Worm (Caenorhabditis elegans): ENCODE data around the gene ugt-50.

The ugt-50 gene

DNA sequence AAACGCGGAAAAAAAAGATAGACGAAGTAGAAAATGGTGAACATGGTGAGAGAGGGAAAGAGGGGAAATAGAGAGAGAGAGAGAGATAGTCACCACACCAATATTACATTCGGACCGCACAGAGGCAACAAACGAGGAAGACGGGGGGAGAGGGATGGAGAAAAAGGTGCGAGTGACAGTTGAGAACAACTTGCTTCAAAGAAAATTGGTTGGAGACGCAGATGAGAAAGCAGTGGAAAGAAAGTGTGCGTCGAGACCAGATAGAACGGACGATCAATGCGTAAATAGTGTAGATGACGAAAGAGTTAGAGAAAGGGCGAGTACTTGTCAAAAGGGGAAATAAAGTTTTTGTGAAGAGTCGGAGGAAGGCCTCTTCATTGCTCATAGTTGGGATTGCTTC is 21.0 kb upstream of the ugt-50 start (continued):
- TF ChIP-seq ceh-100 (GFP tag; IDR thresholded peaks at IDR 0.05) (0 out of 2 replicates have a peak, but pooled peaks have one; percentile 17), attf-6 (GFP tag; IDR thresholded peaks at IDR 0.05) (no peak), ceh-27 (GFP tag; optimal IDR thresholded peaks at IDR 0.05) (peak; percentile 71), ZK185.1 (tag; optimal IDR thresholded peaks at IDR 0.05; ENCODE audit: poor library complexity, severe bottlenecking) (peak; percentile 20), lin-40 (tag; optimal IDR thresholded peaks at IDR 0.05) (peak; percentile 85), ekl-4 (GFP tag; IDR thresholded peaks at IDR 0.05) (peak; percentile 47; the same call in 1 of the 2 replicates), Y56A3A.18 (GFP tag; IDR thresholded peaks at IDR 0.05) (0 out of 2 replicates have a peak, but pooled peaks have one; percentile 36), F23B12.7 (tag; optimal IDR thresholded peaks at IDR 0.05; ENCODE audit: insufficient read depth) (no peak), chd-7 (tag; optimal IDR thresholded peaks at IDR 0.05) (peak; percentile 25), mxl-1 (tag; optimal IDR thresholded peaks at IDR 0.05) (no peak), rcor-1 (GFP tag; IDR thresholded peaks at IDR 0.05) (peak; percentile 39; the same call in 1 of the 2 replicates), cebp-1 (GFP tag; IDR thresholded peaks at IDR 0.05) (peak; percentile 40; the same call in 1 of the 2 replicates), cebp-1 (tag; optimal IDR thresholded peaks at IDR 0.05) (peak; percentile 87), mcd-1 (GFP tag; IDR thresholded peaks at IDR 0.05) (peak; percentile 56), snpc-4 (GFP tag; optimal IDR thresholded peaks at IDR 0.05) (no peak), snpc-4 (tag; optimal IDR thresholded peaks at IDR 0.05) (peak in 3 of 4 experiments; percentile 18 to 46 (median 38)), ztf-26 (tag; optimal IDR thresholded peaks at IDR 0.05) (peak; percentile 7), somi-1 (GFP tag; optimal IDR thresholded peaks at IDR 0.05) (peak; percentile 65), madf-10 (tag; optimal IDR thresholded peaks at IDR 0.05) (peak; percentile 28), repo-1 (tag; optimal IDR thresholded peaks at IDR 0.05) (peak; percentile 26), B0336.3 (GFP tag; IDR thresholded peaks at IDR 0.05) (peak; percentile 69; the same call in 1 of the 2 replicates)

DNA sequence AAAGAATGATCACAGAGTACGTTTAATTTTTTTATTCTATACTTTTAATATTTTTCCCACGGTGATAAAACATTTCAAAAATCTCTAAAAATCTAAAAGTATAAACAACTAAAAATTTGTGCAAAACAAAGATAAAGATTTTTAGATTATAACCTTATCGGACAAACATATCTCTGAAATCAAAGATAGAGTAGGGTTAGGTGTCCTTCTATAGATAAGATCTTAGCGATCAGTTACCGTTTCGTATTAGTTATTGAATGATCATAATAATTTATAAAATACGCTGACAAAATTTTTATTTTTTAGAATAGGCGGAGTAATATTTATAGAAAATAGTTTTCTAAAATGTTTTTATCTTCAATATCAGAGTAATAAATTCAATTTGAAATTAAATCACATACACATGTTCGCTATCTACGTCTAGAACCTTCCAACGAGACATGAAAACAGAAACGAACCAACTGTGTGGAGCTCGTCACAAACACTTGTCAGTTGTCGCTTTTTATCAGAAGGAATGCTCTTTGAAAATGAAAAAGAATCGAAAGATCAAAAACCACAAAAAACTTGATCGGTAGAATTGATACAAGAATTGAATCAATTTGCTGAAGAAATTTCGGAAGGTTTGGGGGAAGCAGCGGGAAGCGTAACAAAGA is 19.6 kb upstream of the ugt-50 start:
- no peak for TF ChIP-seq F22D6.2 (tag; optimal IDR thresholded peaks at IDR 0.05)
- 0 out of 2 replicates have a peak, but pooled peaks have one; percentile 28 for TF ChIP-seq hsf-1 (GFP tag; IDR thresholded peaks at IDR 0.05)
- no peak for TF ChIP-seq F37B4.10 (GFP tag; IDR thresholded peaks at IDR 0.05)
- no peak for TF ChIP-seq nfya-2 (GFP tag; IDR thresholded peaks at IDR 0.05)
- no peak for TF ChIP-seq F52B5.7 (tag; optimal IDR thresholded peaks at IDR 0.05)
- TF ChIP-seq nhr-80 (tag; optimal IDR thresholded peaks at IDR 0.05): peak; percentile 22
- peak in 1 of 2 experiments; percentile 5 for TF ChIP-seq let-607 (tag; optimal IDR thresholded peaks at IDR 0.05)
- TF ChIP-seq ztf-22 (GFP tag; optimal IDR thresholded peaks at IDR 0.05): no peak
- TF ChIP-seq lsy-27 (tag; optimal IDR thresholded peaks at IDR 0.05; ENCODE audit: borderline replicate concordance, insufficient read depth): no peak
- TF ChIP-seq egl-18 (GFP tag; IDR thresholded peaks at IDR 0.05): no peak

- no peak for TF ChIP-seq madf-3 (GFP tag; IDR thresholded peaks at IDR 0.05)
- TF ChIP-seq B0019.2 (GFP tag; conservative IDR thresholded peaks at IDR 0.05): no peak
- no peak for TF ChIP-seq Y56A3A.18 (GFP tag; IDR thresholded peaks at IDR 0.05)
- no peak for TF ChIP-seq akir-1 (GFP tag; optimal IDR thresholded peaks at IDR 0.05)
- TF ChIP-seq bed-2 (GFP tag; IDR thresholded peaks at IDR 0.05): no peak
- TF ChIP-seq mes-4 (tag; optimal IDR thresholded peaks at IDR 0.05): no peak
- TF ChIP-seq mxl-1 (tag; optimal IDR thresholded peaks at IDR 0.05): no peak
- TF ChIP-seq F39B2.1 (GFP tag; IDR thresholded peaks at IDR 0.05): no peak
- TF ChIP-seq unc-62 (GFP tag; optimal IDR thresholded peaks at IDR 0.05): no peak
- TF ChIP-seq nfya-2 (GFP tag; IDR thresholded peaks at IDR 0.05): no peak
- TF ChIP-seq nfya-1 (tag; optimal IDR thresholded peaks at IDR 0.05; ENCODE audit: borderline replicate concordance, insufficient read depth): no peak
Observed at ce11 chrX:12677113-12677512, 14.3 kb upstream of the ugt-50 start.

Measured in whole organism, young adult.